Worm (Caenorhabditis elegans): ENCODE measurements around the gene Y46C8AL.11.

DNA sequence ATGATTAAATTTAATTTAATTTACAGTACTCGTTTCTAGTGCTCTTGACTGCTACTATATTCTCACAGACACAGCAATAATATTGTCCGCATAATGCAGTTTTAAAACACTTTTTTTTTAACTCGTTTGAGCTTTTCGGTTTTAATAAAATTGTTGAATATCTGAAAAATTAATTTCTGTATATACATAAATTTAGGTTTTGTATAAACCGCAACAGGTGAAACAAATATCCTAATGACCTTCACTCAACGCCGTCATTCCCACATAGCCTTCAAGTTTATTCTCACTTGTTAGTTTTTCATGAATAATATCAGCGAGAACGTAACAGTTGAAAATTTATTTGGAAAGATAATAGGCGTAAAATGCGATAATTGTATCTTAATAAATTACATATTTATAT lies 23.6 kb upstream of the Y46C8AL.11 start, which contains the start of gene srz-19:
- TF ChIP-seq aly-1 (tag; optimal IDR thresholded peaks at IDR 0.05) (no peak), scrt-1 (GFP tag; IDR thresholded peaks at IDR 0.05) (no peak), ets-7 (tag; optimal IDR thresholded peaks at IDR 0.05) (no peak), ama-1 (optimal IDR thresholded peaks at IDR 0.05) (no peak), B0310.2 (tag; optimal IDR thresholded peaks at IDR 0.05) (no peak), hmbx-1 (tag; optimal IDR thresholded peaks at IDR 0.05) (no peak), flt-1 (GFP tag; IDR thresholded peaks at IDR 0.05) (no peak), F13C5.2 (tag; optimal IDR thresholded peaks at IDR 0.05) (no peak), pes-1 (GFP tag; IDR thresholded peaks at IDR 0.05) (no peak), ceh-36 (tag; optimal IDR thresholded peaks at IDR 0.05) (no peak), ceh-13 (GFP tag; optimal IDR thresholded peaks at IDR 0.05) (no peak), sea-1 (GFP tag; conservative IDR thresholded peaks at IDR 0.05) (no peak), tbx-11 (GFP tag; IDR thresholded peaks at IDR 0.05) (no peak), tbx-37 (GFP tag; conservative IDR thresholded peaks at IDR 0.05) (no peak)
